Fruit fly (Drosophila melanogaster): ENCODE measurements around the gene Kap-alpha1.
A peak's percentile ranks its signal among the peaks of the same experiment; 100 is the strongest.

Gene Kap-alpha1

DNA sequence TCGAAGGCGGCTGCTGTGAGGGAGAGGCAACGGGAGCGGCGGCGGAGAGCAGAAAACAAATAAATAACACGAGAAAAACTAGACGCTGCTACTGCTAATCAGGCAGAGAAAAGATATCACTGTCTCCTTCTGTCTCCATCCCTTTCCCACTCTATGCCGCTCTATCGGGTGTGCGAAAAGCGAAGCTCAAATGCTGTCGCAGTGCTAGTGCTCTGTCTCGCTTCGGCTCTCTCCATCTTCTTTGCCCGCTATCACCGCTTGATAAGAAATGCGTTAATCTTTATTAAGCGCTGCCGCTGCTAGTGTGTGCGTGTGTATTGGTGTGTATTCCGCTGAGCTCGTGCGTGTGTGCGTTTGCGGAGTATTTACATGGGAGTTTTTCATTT, 15.4 kb upstream of the Kap-alpha1 start (continued):
- TF ChIP-seq lov (optimal IDR thresholded peaks at IDR 0.05): no peak
- peak; percentile 76; the same call in 2 of the 3 replicates for TF ChIP-seq lov (GFP tag; IDR thresholded peaks at IDR 0.05)
- no peak for TF ChIP-seq btn (GFP tag; optimal IDR thresholded peaks at IDR 0.05)
- no peak for TF ChIP-seq CG14710 (tag; optimal IDR thresholded peaks at IDR 0.05)
- peak; percentile 20 for TF ChIP-seq odd (GFP tag; optimal IDR thresholded peaks at IDR 0.05)
- peak; percentile 35 for TF ChIP-seq Abd-B (GFP tag; optimal IDR thresholded peaks at IDR 0.05)
- peak; percentile 10 for TF ChIP-seq NfI (GFP tag; optimal IDR thresholded peaks at IDR 0.05)
- TF ChIP-seq HLHmδ (GFP tag; optimal IDR thresholded peaks at IDR 0.05): peak; percentile 21
- TF ChIP-seq Dll (GFP tag; IDR thresholded peaks at IDR 0.05; ENCODE audit: partially characterized antibody): peak; percentile 50; the same call in 2 of the 4 replicates
- TF ChIP-seq CG17328 (GFP tag; IDR thresholded peaks at IDR 0.05): no peak
- TF ChIP-seq Nf-YB (GFP tag; optimal IDR thresholded peaks at IDR 0.05): peak; percentile 12
- no peak for TF ChIP-seq jigr1 (GFP tag; IDR thresholded peaks at IDR 0.05)
- no peak for TF ChIP-seq Xbp1 (GFP tag; optimal IDR thresholded peaks at IDR 0.05)
- no peak for TF ChIP-seq CG9797 (GFP tag; optimal IDR thresholded peaks at IDR 0.05)
- no peak for TF ChIP-seq CG2129 (GFP tag; IDR thresholded peaks at IDR 0.05; ENCODE audit: partially characterized antibody)
- no peak for TF ChIP-seq sens (GFP tag)
- TF ChIP-seq Sry-δ (GFP tag; optimal IDR thresholded peaks at IDR 0.05): no peak
- 0 out of 3 replicates have a peak, but pooled peaks have one; percentile 14 for TF ChIP-seq sr (GFP tag; IDR thresholded peaks at IDR 0.05)
- peak; percentile 32 for TF ChIP-seq CG5180 (GFP tag; optimal IDR thresholded peaks at IDR 0.05)
- TF ChIP-seq dimm (GFP tag; IDR thresholded peaks at IDR 0.05): no peak
- TF ChIP-seq TFAM (GFP tag; optimal IDR thresholded peaks at IDR 0.05): no peak
- no peak for TF ChIP-seq hb (GFP tag; IDR thresholded peaks at IDR 0.05; ENCODE audit: partially characterized antibody)
- no peak for TF ChIP-seq luna (GFP tag; optimal IDR thresholded peaks at IDR 0.05)
- no peak for TF ChIP-seq CG14965 (GFP tag; optimal IDR thresholded peaks at IDR 0.05; ENCODE audit: borderline replicate concordance)
- no peak for TF ChIP-seq Dad (GFP tag; optimal IDR thresholded peaks at IDR 0.05)
- no peak for TF ChIP-seq CG10267 (tag; optimal IDR thresholded peaks at IDR 0.05)
- TF ChIP-seq otp (GFP tag; IDR thresholded peaks at IDR 0.05): peak; percentile 73
- no peak for TF ChIP-seq CG2678 (tag; optimal IDR thresholded peaks at IDR 0.05)
- peak; percentile 82 for TF ChIP-seq Vsx1 (GFP tag; optimal IDR thresholded peaks at IDR 0.05)
- peak; percentile 33 to 85 for TF ChIP-seq Trl (optimal IDR thresholded peaks at IDR 0.05)
- TF ChIP-seq Trl (GFP tag; optimal IDR thresholded peaks at IDR 0.05): no peak
- TF ChIP-seq CG17568 (GFP tag; optimal IDR thresholded peaks at IDR 0.05): peak; percentile 19
- TF ChIP-seq Eip74EF (GFP tag; optimal IDR thresholded peaks at IDR 0.05): peak in 1 of 2 experiments; percentile 27
- peak; percentile 94 for TF ChIP-seq oc (tag; optimal IDR thresholded peaks at IDR 0.05)
- no peak for TF ChIP-seq ind (GFP tag; optimal IDR thresholded peaks at IDR 0.05)
- peak; percentile 71; the same call in 2 of the 3 replicates for TF ChIP-seq ci (GFP tag; IDR thresholded peaks at IDR 0.05)
- no peak for TF ChIP-seq psq (GFP tag; optimal IDR thresholded peaks at IDR 0.05)
- TF ChIP-seq CG9437 (GFP tag; optimal IDR thresholded peaks at IDR 0.05): no peak
- no peak for TF ChIP-seq tll (GFP tag; optimal IDR thresholded peaks at IDR 0.05)
- TF ChIP-seq CG8765 (GFP tag; IDR thresholded peaks at IDR 0.05): no peak
- peak; percentile 44 for TF ChIP-seq Scr (GFP tag; IDR thresholded peaks at IDR 0.05; ENCODE audit: partially characterized antibody)
- TF ChIP-seq row (GFP tag; IDR thresholded peaks at IDR 0.05): no peak
- TF ChIP-seq Dip3 (GFP tag; optimal IDR thresholded peaks at IDR 0.05): no peak
- TF ChIP-seq CG15011 (GFP tag; optimal IDR thresholded peaks at IDR 0.05): no peak
- TF ChIP-seq esg (GFP tag; conservative IDR thresholded peaks at IDR 0.05): no peak
- peak; percentile 86 for TF ChIP-seq crol (GFP tag; IDR thresholded peaks at IDR 0.05)
- peak; percentile 18 for TF ChIP-seq Deaf1 (tag; optimal IDR thresholded peaks at IDR 0.05)
- no peak for TF ChIP-seq CG15073 (GFP tag; optimal IDR thresholded peaks at IDR 0.05)
- TF ChIP-seq z (GFP tag; IDR thresholded peaks at IDR 0.05): no peak
- TF ChIP-seq BEAF-32 (GFP tag; optimal IDR thresholded peaks at IDR 0.05): no peak
- peak; percentile 17 for TF ChIP-seq CG7987 (GFP tag; optimal IDR thresholded peaks at IDR 0.05)

All from whole organism, embryonic.